Worm (Caenorhabditis elegans) whole organism, early embryonic: ENCODE data around the gene F46G11.2.

Source experiments
- B0310.2 ChIP-seq: sonication (generic microtip); optimal IDR thresholded peaks from 2 replicates; lab custom pipeline; 2016; ENCODE audit warnings: mild to moderate bottlenecking, missing genetic modification characterization, missing compliant biosample characterization
- F13C5.2 ChIP-seq: sonication (generic microtip); optimal IDR thresholded peaks from 2 replicates; lab custom pipeline; 2017; ENCODE audit warnings: mild to moderate bottlenecking, missing genetic modification characterization, inconsistent platforms, missing compliant biosample characterization
- aly-1 ChIP-seq: sonication (generic microtip); optimal IDR thresholded peaks from 2 replicates; lab custom pipeline; 2016; ENCODE audit warnings: missing genetic modification characterization, missing compliant biosample characterization
- ama-1 ChIP-seq: fragments of 150-350 bp; optimal IDR thresholded peaks from 2 replicates; lab custom pipeline; 2014
- ceh-13 ChIP-seq: fragments of 200-800 bp; sonication (Bioruptor generic); optimal IDR thresholded peaks from 2 replicates; lab custom pipeline; 2018; ENCODE audit warnings: mild to moderate bottlenecking, missing genetic modification characterization, missing compliant biosample characterization
- ceh-36 ChIP-seq: sonication (generic microtip); optimal IDR thresholded peaks from 2 replicates; lab custom pipeline; 2016; ENCODE audit warnings: missing genetic modification characterization, inconsistent platforms, missing compliant biosample characterization
- ets-7 ChIP-seq: sonication (generic microtip); optimal IDR thresholded peaks from 2 replicates; lab custom pipeline; 2016; ENCODE audit warnings: missing genotype, missing genetic modification characterization, missing compliant biosample characterization
- flt-1 ChIP-seq: fragments of 200-800 bp; sonication (Bioruptor generic); IDR thresholded peaks from 2 replicates; pipeline ENCODE4 v1.3.6; 2022; ENCODE audit warnings: missing genetic modification characterization, missing compliant biosample characterization
- hmbx-1 ChIP-seq: sonication (generic microtip); optimal IDR thresholded peaks from 2 replicates; lab custom pipeline; 2016; ENCODE audit warnings: mild to moderate bottlenecking, missing genetic modification characterization, missing compliant biosample characterization
- hmg-4 ChIP-seq: fragments of 200-800 bp; sonication (Bioruptor generic); optimal IDR thresholded peaks from 2 replicates; lab custom pipeline; 2018; ENCODE audit warnings: mild to moderate bottlenecking, missing genetic modification characterization, missing compliant biosample characterization
- hnd-1 ChIP-seq: sonication (generic microtip); optimal IDR thresholded peaks from 2 replicates; lab custom pipeline; 2016; ENCODE audit warnings: missing genetic modification characterization, missing compliant biosample characterization
- pes-1 ChIP-seq: fragments of 200-800 bp; sonication (Bioruptor generic); IDR thresholded peaks from 2 replicates; pipeline ENCODE4 v1.3.6; 2022; ENCODE audit warnings: missing genetic modification reagents, missing genetic modification characterization, missing compliant biosample characterization
- scrt-1 ChIP-seq: fragments of 200-800 bp; sonication (Bioruptor generic); IDR thresholded peaks from 2 replicates; pipeline ENCODE4 v1.3.6; 2022; ENCODE audit warnings: missing genetic modification characterization, missing compliant biosample characterization
- sea-1 ChIP-seq: fragments of 200-800 bp; sonication (Bioruptor generic); conservative IDR thresholded peaks from 2 replicates; pipeline ENCODE4 v1.3.6; 2022; ENCODE audit warnings: missing genetic modification characterization, missing compliant biosample characterization
- tbx-11 ChIP-seq: fragments of 200-800 bp; sonication (Bioruptor generic); IDR thresholded peaks from 2 replicates; pipeline ENCODE4 v1.3.6; 2022; ENCODE audit warnings: missing genetic modification characterization, missing compliant biosample characterization
- tbx-37 ChIP-seq: fragments of 200-800 bp; sonication (Bioruptor generic); conservative IDR thresholded peaks from 2 replicates; pipeline ENCODE4 v1.3.6; 2022; ENCODE audit warnings: missing genetic modification reagents, missing genetic modification characterization, missing compliant biosample characterization
- tra-4 ChIP-seq: sonication (generic microtip); optimal IDR thresholded peaks from 2 replicates; lab custom pipeline; 2017; ENCODE audit warnings: missing genetic modification characterization, missing compliant biosample characterization

The F46G11.2 gene

ce11 chrX:5836527-5836926 lies 48.6 kb downstream of the F46G11.2 start:
- TF ChIP-seq hmbx-1 (tag; lab: Kevin White, UChicago) (no peak), ama-1 (lab: Kevin White, UChicago) (no peak), sea-1 (GFP tag; lab: Robert Waterston, UW) (no peak), ceh-13 (GFP tag; lab: Kevin White, UChicago) (no peak), aly-1 (tag; lab: Kevin White, UChicago) (no peak), pes-1 (GFP tag; lab: Robert Waterston, UW) (no peak)

- TF ChIP-seq ceh-36 (no peak), ceh-13 (GFP tag; lab: Kevin White, UChicago) (no peak), sea-1 (GFP tag; lab: Robert Waterston, UW) (no peak), hnd-1 (tag; lab: Kevin White, UChicago) (no peak), tra-4 (tag; lab: Kevin White, UChicago) (no peak), tbx-11 (GFP tag; lab: Robert Waterston, UW) (no peak)
Measured at ce11 chrX:5837035-5837434, 49.1 kb downstream of the F46G11.2 start.

- TF ChIP-seq ama-1 (lab: Kevin White, UChicago) (no peak), tbx-11 (GFP tag; lab: Robert Waterston, UW) (no peak), ceh-36 (no peak), hnd-1 (tag; lab: Kevin White, UChicago) (no peak), tra-4 (tag; lab: Kevin White, UChicago) (no peak), scrt-1 (GFP tag; lab: Robert Waterston, UW) (no peak), pes-1 (GFP tag; lab: Robert Waterston, UW) (no peak), tbx-37 (GFP tag; lab: Robert Waterston, UW) (no peak), aly-1 (tag; lab: Kevin White, UChicago) (no peak), ets-7 (tag; lab: Kevin White, UChicago) (no peak), B0310.2 (tag; lab: Kevin White, UChicago) (no peak), ceh-13 (GFP tag; lab: Kevin White, UChicago) (no peak), hmg-4 (no peak), hmbx-1 (tag; lab: Kevin White, UChicago) (no peak), sea-1 (GFP tag; lab: Robert Waterston, UW) (no peak), F13C5.2 (no peak)
Measured at ce11 chrX:5839143-5839542, 51.2 kb downstream of the F46G11.2 start.

ce11 chrX:5839643-5840042 lies 51.7 kb downstream of the F46G11.2 start, which contains the start of gene dct-11:
TSS of gene dct-11 (minus strand) at chrX:5839778.
- TF ChIP-seq hmg-4: no peak
- TF ChIP-seq aly-1 (tag; lab: Kevin White, UChicago): no peak
- no peak for TF ChIP-seq scrt-1 (GFP tag; lab: Robert Waterston, UW)
- TF ChIP-seq flt-1 (GFP tag; lab: Robert Waterston, UW): no peak
- TF ChIP-seq hmbx-1 (tag; lab: Kevin White, UChicago): no peak
- TF ChIP-seq ceh-36: no peak
- TF ChIP-seq ama-1 (lab: Kevin White, UChicago): no peak
- no peak for TF ChIP-seq ets-7 (tag; lab: Kevin White, UChicago)
- no peak for TF ChIP-seq F13C5.2
- no peak for TF ChIP-seq tbx-37 (GFP tag; lab: Robert Waterston, UW)
- TF ChIP-seq B0310.2 (tag; lab: Kevin White, UChicago): no peak
- TF ChIP-seq ceh-13 (GFP tag; lab: Kevin White, UChicago): no peak
- TF ChIP-seq pes-1 (GFP tag; lab: Robert Waterston, UW): no peak
- TF ChIP-seq tbx-11 (GFP tag; lab: Robert Waterston, UW): no peak
- TF ChIP-seq sea-1 (GFP tag; lab: Robert Waterston, UW): no peak
- TF ChIP-seq hnd-1 (tag; lab: Kevin White, UChicago): no peak
- TF ChIP-seq tra-4 (tag; lab: Kevin White, UChicago): no peak
